Fruit fly (Drosophila melanogaster) whole organism, adult: ENCODE results near the gene Arf1.

Experiments
- CG11617 ChIP-seq: fragments of 200-800 bp; sonication (Bioruptor generic); optimal IDR thresholded peaks from 2 replicates; lab custom pipeline; 2017; ENCODE audit warnings: mild to moderate bottlenecking, missing biosample characterization, missing genetic modification reagents, missing genetic modification characterization
- CG12768 ChIP-seq: fragments of 200-800 bp; sonication (Bioruptor generic); optimal IDR thresholded peaks from 2 replicates; lab custom pipeline; 2017; ENCODE audit warnings: missing biosample characterization, missing genetic modification characterization, mild to moderate bottlenecking, moderate library complexity, missing genetic modification reagents
- CG14711 ChIP-seq: fragments of 200-800 bp; sonication (Bioruptor generic); optimal IDR thresholded peaks from 2 replicates; lab custom pipeline; 2018; ENCODE audit warnings: missing biosample characterization, mild to moderate bottlenecking, missing genetic modification characterization, moderate library complexity
- CG1620 ChIP-seq: fragments of 200-800 bp; sonication (Bioruptor generic); optimal IDR thresholded peaks from 2 replicates; lab custom pipeline; 2016; ENCODE audit warnings: missing biosample characterization, missing genetic modification characterization
- CG33017 ChIP-seq: fragments of 200-800 bp; sonication (Bioruptor generic); optimal IDR thresholded peaks from 2 replicates; lab custom pipeline; 2018; ENCODE audit warnings: missing biosample characterization, mild to moderate bottlenecking, missing genetic modification characterization, moderate library complexity
- CG5204 ChIP-seq: fragments of 200-800 bp; sonication (Bioruptor generic); optimal IDR thresholded peaks from 2 replicates; lab custom pipeline; 2016; ENCODE audit warnings: missing biosample characterization, missing genetic modification characterization
- CG7045 ChIP-seq: fragments of 200-800 bp; sonication (Bioruptor generic); optimal IDR thresholded peaks from 2 replicates; lab custom pipeline; 2017; ENCODE audit warnings: missing biosample characterization, mild to moderate bottlenecking, missing genetic modification characterization
- CG7101 ChIP-seq: fragments of 200-800 bp; sonication (Bioruptor generic); optimal IDR thresholded peaks from 2 replicates; lab custom pipeline; 2018; ENCODE audit warnings: missing biosample characterization, mild to moderate bottlenecking, missing genetic modification characterization, moderate library complexity
- Clk ChIP-seq: fragments of 200-800 bp; sonication (Bioruptor generic); optimal IDR thresholded peaks from 2 replicates; lab custom pipeline; 2017; ENCODE audit warnings: missing biosample characterization, missing genetic modification characterization
- Crg-1 ChIP-seq: fragments of 200-800 bp; sonication (Bioruptor generic); optimal IDR thresholded peaks from 2 replicates; lab custom pipeline; 2016; ENCODE audit warnings: missing biosample characterization, missing genetic modification characterization
- Hr96 ChIP-seq: fragments of 200-800 bp; sonication (Bioruptor generic); optimal IDR thresholded peaks from 2 replicates; lab custom pipeline; 2016; ENCODE audit warnings: missing biosample characterization, missing genetic modification characterization
- Mnt ChIP-seq: fragments of 200-800 bp; sonication (Bioruptor generic); optimal IDR thresholded peaks from 2 replicates; lab custom pipeline; 2016; ENCODE audit warnings: missing biosample characterization, mild to moderate bottlenecking, missing genetic modification characterization
- bab1 ChIP-seq: fragments of 200-800 bp; sonication (Bioruptor generic); optimal IDR thresholded peaks from 3 replicates; lab custom pipeline; 2019; ENCODE audit warnings: missing biosample characterization, mild to moderate bottlenecking, missing genetic modification characterization, moderate library complexity
- cic ChIP-seq: fragments of 200-800 bp; sonication (Bioruptor generic); optimal IDR thresholded peaks from 2 replicates; lab custom pipeline; 2017; ENCODE audit warnings: missing biosample characterization, mild to moderate bottlenecking, missing genetic modification characterization, moderate library complexity
- cnc ChIP-seq, 2 experiments: fragments of >200 bp; optimal IDR thresholded peaks; 2 replicates each; lab custom pipeline; 2017
- kay ChIP-seq: fragments of 200-800 bp; sonication (Bioruptor generic); peaks from one replicate; lab custom pipeline; 2016; ENCODE audit warnings: missing biosample characterization, missing genetic modification characterization, borderline replicate concordance
- ovo ChIP-seq: fragments of 200-800 bp; sonication (Bioruptor generic); optimal IDR thresholded peaks from 2 replicates; lab custom pipeline; 2016; ENCODE audit warnings: missing biosample characterization, missing genetic modification characterization
- pad ChIP-seq: fragments of 200-800 bp; sonication (Bioruptor generic); optimal IDR thresholded peaks from 3 replicates; lab custom pipeline; 2017; ENCODE audit warnings: missing biosample characterization, missing genetic modification characterization, mild to moderate bottlenecking, moderate library complexity, missing genetic modification reagents
- tj ChIP-seq: fragments of 200-800 bp; sonication (Bioruptor generic); optimal IDR thresholded peaks from 3 replicates; lab custom pipeline; 2017; ENCODE audit warnings: missing biosample characterization, mild to moderate bottlenecking, missing genetic modification characterization, moderate library complexity
- toe ChIP-seq: fragments of 200-800 bp; sonication (Bioruptor generic); optimal IDR thresholded peaks from 2 replicates; lab custom pipeline; 2016; ENCODE audit warnings: missing biosample characterization, missing genetic modification characterization

Arf1 gene

dm6 chr3L:22890024-22890423 is 18.0 kb upstream of the Arf1 start:
- TF ChIP-seq kay (GFP tag; lab: Kevin White, UChicago), result peak; percentile 92
- peak; percentile 61 for TF ChIP-seq CG12768
- TF ChIP-seq Mnt (GFP tag; lab: Kevin White, UChicago), result no peak
- no peak for TF ChIP-seq CG11617
- peak; percentile 27 for TF ChIP-seq cic (GFP tag; lab: Kevin White, UChicago)
- no peak for TF ChIP-seq CG33017 (tag; lab: Kevin White, UChicago)
- TF ChIP-seq cnc (optimal IDR thresholded peaks at IDR 0.05; lab: Kevin White, UChicago), result no peak

DNA sequence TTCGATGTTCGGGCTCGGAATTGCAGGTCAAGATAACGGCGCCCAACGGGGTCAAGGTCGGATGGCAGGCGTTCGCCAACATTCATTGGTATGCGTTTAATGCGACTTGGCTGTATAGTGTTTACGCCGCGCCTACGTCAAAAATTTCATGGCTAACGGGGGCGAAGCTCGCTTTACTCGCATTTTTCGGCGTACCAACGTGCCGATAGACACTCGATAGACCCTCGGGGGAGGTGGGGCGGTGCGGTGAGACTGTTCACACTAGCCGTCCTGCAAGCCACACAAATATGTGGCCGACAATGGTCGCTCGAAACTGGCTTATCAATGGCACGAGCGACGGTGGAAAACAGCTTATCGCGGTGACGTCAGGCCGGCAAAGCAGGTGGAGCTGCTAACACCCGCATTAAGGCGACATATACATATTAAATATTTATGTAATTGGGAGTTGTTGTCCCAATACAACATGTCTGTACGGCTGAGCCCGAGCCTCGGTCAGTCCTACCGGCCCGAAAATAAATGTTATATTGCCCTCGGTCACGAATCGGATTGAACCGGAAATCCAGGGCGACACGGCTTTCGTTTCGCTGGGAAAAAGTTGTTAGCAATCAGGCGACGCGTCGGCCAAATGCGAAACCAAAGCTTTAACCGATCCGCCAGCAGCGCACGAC is 16.7 kb upstream of the Arf1 start:
- TF ChIP-seq cic (GFP tag; lab: Kevin White, UChicago) (no peak), CG33017 (tag; lab: Kevin White, UChicago) (no peak), Mnt (GFP tag; lab: Kevin White, UChicago) (no peak), toe (GFP tag; lab: Kevin White, UChicago) (no peak), ovo (GFP tag; lab: Kevin White, UChicago) (no peak), CG14711 (tag; lab: Kevin White, UChicago) (no peak), CG7045 (no peak), bab1 (GFP tag; lab: Kevin White, UChicago) (no peak), Crg-1 (GFP tag; lab: Kevin White, UChicago) (no peak), CG5204 (GFP tag; lab: Kevin White, UChicago) (no peak), pad (GFP tag; lab: Kevin White, UChicago) (no peak)

dm6 chr3L:22887677-22888076 is 15.6 kb upstream of the Arf1 start:
- TF ChIP-seq bab1 (GFP tag; lab: Kevin White, UChicago) (no peak), CG33017 (tag; lab: Kevin White, UChicago) (no peak), cic (GFP tag; lab: Kevin White, UChicago) (no peak), Clk (GFP tag; lab: Kevin White, UChicago) (no peak), CG11617 (no peak), tj (GFP tag; lab: Kevin White, UChicago) (no peak), kay (GFP tag; lab: Kevin White, UChicago) (no peak), CG7045 (no peak), pad (GFP tag; lab: Kevin White, UChicago) (no peak), Mnt (GFP tag; lab: Kevin White, UChicago) (no peak), CG1620 (no peak), toe (GFP tag; lab: Kevin White, UChicago) (no peak), Hr96 (no peak), CG7101 (tag; lab: Kevin White, UChicago) (no peak), cnc (optimal IDR thresholded peaks at IDR 0.05; lab: Kevin White, UChicago) (no peak), CG5204 (GFP tag; lab: Kevin White, UChicago) (no peak)

DNA sequence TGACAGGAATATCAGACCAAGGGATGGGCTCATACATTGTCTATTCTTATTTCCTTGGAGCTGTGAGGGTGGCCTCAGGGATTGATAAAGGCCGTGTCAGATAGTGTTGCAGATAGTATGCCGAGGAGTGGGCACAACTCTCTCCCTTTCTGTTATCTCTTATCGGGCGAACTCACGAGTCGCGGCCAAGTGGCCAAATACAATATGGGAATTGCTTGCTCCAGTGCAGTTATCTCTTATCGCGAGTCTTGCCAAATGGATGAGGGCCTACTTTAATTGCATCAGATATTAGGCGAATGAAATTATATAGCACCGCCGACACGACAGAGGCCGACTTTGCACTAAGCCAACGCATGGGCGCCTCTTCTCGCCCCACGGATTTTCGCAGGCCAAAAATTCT is 14.9 kb upstream of the Arf1 start:
- TF ChIP-seq toe (GFP tag; lab: Kevin White, UChicago) (no peak), cic (GFP tag; lab: Kevin White, UChicago) (peak; percentile 70), CG12768 (peak; percentile 65), tj (GFP tag; lab: Kevin White, UChicago) (no peak), CG11617 (no peak), Mnt (GFP tag; lab: Kevin White, UChicago) (peak; percentile 15)

- TF ChIP-seq toe (GFP tag; lab: Kevin White, UChicago) (no peak), CG12768 (no peak), CG14711 (tag; lab: Kevin White, UChicago) (no peak), Hr96 (no peak), CG7101 (tag; lab: Kevin White, UChicago) (no peak), cic (GFP tag; lab: Kevin White, UChicago) (no peak), bab1 (GFP tag; lab: Kevin White, UChicago) (no peak), cnc (optimal IDR thresholded peaks at IDR 0.05; lab: Kevin White, UChicago) (no peak), Clk (GFP tag; lab: Kevin White, UChicago) (no peak), CG5204 (GFP tag; lab: Kevin White, UChicago) (no peak), CG7045 (no peak), Mnt (GFP tag; lab: Kevin White, UChicago) (no peak), tj (GFP tag; lab: Kevin White, UChicago) (no peak), CG1620 (no peak), Crg-1 (GFP tag; lab: Kevin White, UChicago) (no peak), kay (GFP tag; lab: Kevin White, UChicago) (no peak)
These were observed 13.8 kb upstream of the Arf1 start for dm6 chr3L:22885843-22886242.

- no peak for TF ChIP-seq cic (GFP tag; lab: Kevin White, UChicago)
- no peak for TF ChIP-seq tj (GFP tag; lab: Kevin White, UChicago)
- no peak for TF ChIP-seq bab1 (GFP tag; lab: Kevin White, UChicago)
- TF ChIP-seq pad (GFP tag; lab: Kevin White, UChicago), result no peak
- no peak for TF ChIP-seq CG11617
- no peak for TF ChIP-seq ovo (GFP tag; lab: Kevin White, UChicago)
- TF ChIP-seq toe (GFP tag; lab: Kevin White, UChicago), result no peak
- no peak for TF ChIP-seq kay (GFP tag; lab: Kevin White, UChicago)
- no peak for TF ChIP-seq CG1620
- TF ChIP-seq CG12768, result no peak
- no peak for TF ChIP-seq cnc (optimal IDR thresholded peaks at IDR 0.05; lab: Kevin White, UChicago)
- no peak for TF ChIP-seq Mnt (GFP tag; lab: Kevin White, UChicago)
- TF ChIP-seq Crg-1 (GFP tag; lab: Kevin White, UChicago), result no peak
- no peak for TF ChIP-seq CG5204 (GFP tag; lab: Kevin White, UChicago)
- TF ChIP-seq CG33017 (tag; lab: Kevin White, UChicago), result no peak
These were observed 12.4 kb upstream of the Arf1 start for dm6 chr3L:22884481-22884880.
